Worm (Caenorhabditis elegans): ENCODE measurements around the gene spp-5.

DNA sequence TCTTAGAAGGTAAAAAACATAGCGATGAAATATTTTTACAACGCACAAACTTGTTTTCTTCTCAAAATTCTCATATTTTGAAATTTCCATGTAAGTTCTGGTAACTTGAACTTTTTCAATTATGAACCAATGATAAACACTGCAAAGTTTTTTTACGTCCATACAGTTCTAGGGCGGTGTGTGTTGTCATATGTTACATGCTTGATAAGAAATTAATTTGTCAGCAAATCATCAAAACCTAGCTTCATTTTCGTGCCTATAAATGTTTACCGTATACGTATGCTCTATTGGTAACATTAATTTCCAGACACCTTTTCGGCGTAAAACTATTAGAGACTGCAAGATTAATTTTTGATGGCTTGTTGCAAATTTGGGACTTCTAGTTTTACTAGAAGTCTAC is 23.1 kb upstream of the spp-5 start:
- TF ChIP-seq ztf-11 (tag; optimal IDR thresholded peaks at IDR 0.05) (no peak), sma-3 (GFP tag; optimal IDR thresholded peaks at IDR 0.05) (no peak), elt-3 (tag; optimal IDR thresholded peaks at IDR 0.05) (no peak), lin-13 (GFP tag; optimal IDR thresholded peaks at IDR 0.05) (no peak), nhr-6 (tag; optimal IDR thresholded peaks at IDR 0.05) (no peak), aly-2 (tag; optimal IDR thresholded peaks at IDR 0.05) (no peak), unc-62 (GFP tag; optimal IDR thresholded peaks at IDR 0.05) (no peak), unc-55 (GFP tag; optimal IDR thresholded peaks at IDR 0.05) (no peak), skn-1 (tag; optimal IDR thresholded peaks at IDR 0.05) (peak; percentile 76), zag-1 (tag; optimal IDR thresholded peaks at IDR 0.05) (no peak), C34F6.9 (tag; optimal IDR thresholded peaks at IDR 0.05) (no peak), snpc-4 (tag; optimal IDR thresholded peaks at IDR 0.05) (no peak), blmp-1 (tag; optimal IDR thresholded peaks at IDR 0.05; ENCODE audit: insufficient read depth) (no peak), lin-39 (tag; optimal IDR thresholded peaks at IDR 0.05) (no peak)
